Worm (Caenorhabditis elegans) whole organism, L4 larva: Measurements from ENCODE around the gene dnc-2.

Experiments
- F10B5.3 ChIP-seq: sonication (generic microtip); optimal IDR thresholded peaks from 2 replicates; lab custom pipeline; 2016; ENCODE audit warnings: mild to moderate bottlenecking, missing genetic modification characterization, missing compliant biosample characterization
- F26F4.8 ChIP-seq: fragments of 200-800 bp; sonication (Bioruptor generic); conservative IDR thresholded peaks from 2 replicates; pipeline ENCODE4 v1.3.6; 2022; ENCODE audit warnings: missing genetic modification characterization, missing compliant biosample characterization
- F44E2.7 ChIP-seq: fragments of 200-800 bp; sonication (Bioruptor generic); IDR thresholded peaks from 2 replicates; pipeline ENCODE4 v2.1.2; 2022; ENCODE audit warnings: missing genetic modification characterization, missing compliant biosample characterization
- R02D3.7 ChIP-seq: fragments of 150-350 bp; sonication (generic microtip); optimal IDR thresholded peaks from 3 replicates; lab custom pipeline; 2014; ENCODE audit warnings: missing biosample characterization, missing genetic modification characterization
- T20F7.1 ChIP-seq: fragments of 200-800 bp; sonication (Bioruptor generic); optimal IDR thresholded peaks from 2 replicates; lab custom pipeline; 2018; ENCODE audit warnings: mild to moderate bottlenecking, missing genetic modification characterization, missing compliant biosample characterization
- T26A8.4 ChIP-seq: fragments of 200-800 bp; sonication (Bioruptor generic); IDR thresholded peaks from 2 replicates; pipeline ENCODE4 v1.3.6; 2022; ENCODE audit warnings: missing genetic modification characterization, missing compliant biosample characterization
- Y105C5A.15 ChIP-seq: fragments of 200-800 bp; sonication (Bioruptor generic); IDR thresholded peaks from 2 replicates; pipeline ENCODE4 v1.3.6; 2022; ENCODE audit warnings: missing genetic modification characterization, missing compliant biosample characterization
- aly-2 ChIP-seq: sonication (generic microtip); optimal IDR thresholded peaks from 2 replicates; lab custom pipeline; 2018; ENCODE audit warnings: missing biosample characterization, missing genetic modification characterization
- ama-1 ChIP-seq: fragments of 150-350 bp; optimal IDR thresholded peaks from 2 replicates; lab custom pipeline; 2014; ENCODE audit warnings: inconsistent platforms, mixed read lengths
- arid-1 ChIP-seq: fragments of 200-800 bp; sonication (Bioruptor generic); conservative IDR thresholded peaks from 2 replicates; pipeline ENCODE4 v1.3.6; 2022; ENCODE audit warnings: missing genetic modification reagents, missing genetic modification characterization, missing compliant biosample characterization
- attf-4 ChIP-seq: sonication (generic microtip); optimal IDR thresholded peaks from 3 replicates; lab custom pipeline; 2017; ENCODE audit warnings: missing biosample characterization, missing genetic modification characterization
- ceh-20 ChIP-seq: fragments of 200-800 bp; sonication (Bioruptor generic); IDR thresholded peaks from 2 replicates; pipeline ENCODE4 v1.3.6; 2022; ENCODE audit warnings: missing genetic modification reagents, missing genetic modification characterization, missing compliant biosample characterization
- ceh-62 ChIP-seq: sonication (generic microtip); optimal IDR thresholded peaks from 2 replicates; lab custom pipeline; 2017; ENCODE audit warnings: missing biosample characterization, missing genetic modification characterization
- ceh-82 ChIP-seq: sonication (generic microtip); optimal IDR thresholded peaks from 2 replicates; lab custom pipeline; 2017; ENCODE audit warnings: missing biosample characterization, missing genetic modification characterization
- ces-1 ChIP-seq: fragments of 150-350 bp; sonication (generic microtip); optimal IDR thresholded peaks from 4 replicates; lab custom pipeline; 2014; ENCODE audit warnings: missing biosample characterization, missing genetic modification reagents, missing genetic modification characterization
- ctbp-1 ChIP-seq: fragments of 200-800 bp; sonication (Bioruptor generic); IDR thresholded peaks from 2 replicates; pipeline ENCODE4 v1.3.6; 2022; ENCODE audit warnings: missing genetic modification reagents, missing genetic modification characterization, missing compliant biosample characterization
- daf-16 ChIP-seq, 3 experiments: sonication (generic microtip); optimal IDR thresholded peaks; 2 replicates each; lab custom pipeline; 2016 to 2017; ENCODE audit warnings: missing genetic modification characterization in 3 of 3, missing genetic modification reagents in 3 of 3, mild to moderate bottlenecking in 2 of 3, missing compliant biosample characterization in 2 of 3, missing biosample characterization in 1 of 3, moderate library complexity in 1 of 3
- daf-19 ChIP-seq: fragments of 200-800 bp; sonication (Bioruptor generic); conservative IDR thresholded peaks from 2 replicates; pipeline ENCODE4 v1.3.6; 2022; ENCODE audit warnings: missing genetic modification characterization, missing compliant biosample characterization
- dmd-6 ChIP-seq: fragments of 200-800 bp; sonication (Bioruptor generic); IDR thresholded peaks from 2 replicates; pipeline ENCODE4 v1.3.6; 2022; ENCODE audit warnings: missing genetic modification reagents, missing genetic modification characterization, missing compliant biosample characterization
- dpl-1 ChIP-seq: fragments of 150-350 bp; optimal IDR thresholded peaks from 2 replicates; lab custom pipeline; 2014; ENCODE audit warnings: missing biosample characterization, missing genetic modification reagents, missing genetic modification characterization
- duxl-1 ChIP-seq: sonication (generic microtip); optimal IDR thresholded peaks from 2 replicates; lab custom pipeline; 2016; ENCODE audit warnings: mild to moderate bottlenecking, missing genetic modification characterization, moderate library complexity, missing compliant biosample characterization; ENCODE audit not compliant: poor library complexity
- dve-1 ChIP-seq: sonication (generic microtip); optimal IDR thresholded peaks from 2 replicates; lab custom pipeline; 2017; ENCODE audit warnings: antibody characterized with exemption, mild to moderate bottlenecking, missing genetic modification characterization, missing compliant biosample characterization; ENCODE audit not compliant: insufficient read depth
- gei-8 ChIP-seq: fragments of 200-800 bp; sonication (Bioruptor generic); optimal IDR thresholded peaks from 2 replicates; lab custom pipeline; 2018; ENCODE audit warnings: mild to moderate bottlenecking, missing genetic modification characterization, missing compliant biosample characterization
- hif-1 ChIP-seq, 2 experiments: sonication (generic microtip); optimal IDR thresholded peaks; 2 replicates each; lab custom pipeline; 2016 to 2017; ENCODE audit warnings: missing compliant biosample characterization in 2 of 2, missing genetic modification characterization in 2 of 2, missing genetic modification reagents in 2 of 2, missing genotype in 2 of 2, mild to moderate bottlenecking in 1 of 2
- hlh-11 ChIP-seq: fragments of 200-800 bp; sonication (Bioruptor generic); optimal IDR thresholded peaks from 2 replicates; lab custom pipeline; 2018; ENCODE audit warnings: mild to moderate bottlenecking, missing genetic modification characterization, missing compliant biosample characterization
- hlh-30 ChIP-seq: sonication (generic microtip); optimal IDR thresholded peaks from 2 replicates; lab custom pipeline; 2017; ENCODE audit warnings: antibody characterized with exemption, mild to moderate bottlenecking, missing genetic modification characterization, missing compliant biosample characterization; ENCODE audit not compliant: insufficient read depth
- jun-1 ChIP-seq: fragments of 150-350 bp; optimal IDR thresholded peaks from 2 replicates; lab custom pipeline; 2014; ENCODE audit warnings: missing biosample characterization, missing genetic modification reagents, missing genetic modification characterization
- lin-38 ChIP-seq: fragments of 200-800 bp; sonication (Bioruptor generic); IDR thresholded peaks from 2 replicates; pipeline ENCODE4 v1.3.6; 2022; ENCODE audit warnings: missing genetic modification reagents, missing genetic modification characterization, missing compliant biosample characterization
- lsy-2 ChIP-seq, 2 experiments: fragments of 150-350 bp in 1 of 2; sonication (generic microtip) in 1 of 2; optimal IDR thresholded peaks; 2 replicates each; lab custom pipeline; 2014 to 2017; ENCODE audit warnings: missing biosample characterization in 2 of 2, missing genetic modification characterization in 2 of 2
- madf-5 ChIP-seq, 2 experiments: fragments of 200-800 bp; sonication (Bioruptor generic); IDR thresholded peaks; 2 replicates each; pipeline ENCODE4 v1.3.6; 2022; ENCODE audit warnings: missing compliant biosample characterization in 2 of 2, missing genetic modification characterization in 2 of 2
- mep-1 ChIP-seq: fragments of 150-350 bp; sonication (generic microtip); optimal IDR thresholded peaks from 3 replicates; lab custom pipeline; 2014; ENCODE audit warnings: missing biosample characterization, missing genetic modification characterization
- mes-2 ChIP-seq: sonication (generic microtip); optimal IDR thresholded peaks from 2 replicates; lab custom pipeline; 2016; ENCODE audit warnings: missing genotype, mild to moderate bottlenecking, missing genetic modification characterization, missing compliant biosample characterization; ENCODE audit not compliant: poor library complexity, severe bottlenecking
- nhr-237 ChIP-seq: sonication (generic microtip); optimal IDR thresholded peaks from 2 replicates; lab custom pipeline; 2017; ENCODE audit warnings: missing biosample characterization, missing genetic modification characterization
- nhr-28 ChIP-seq: fragments of 150-350 bp; optimal IDR thresholded peaks from 2 replicates; lab custom pipeline; 2014; ENCODE audit warnings: missing biosample characterization, missing genetic modification characterization
- nhr-41 ChIP-seq: fragments of 200-800 bp; sonication (Bioruptor generic); IDR thresholded peaks from 2 replicates; pipeline ENCODE4 v1.3.6; 2022; ENCODE audit warnings: missing genetic modification reagents, missing genetic modification characterization, missing compliant biosample characterization
- nhr-6 ChIP-seq: fragments of 150-350 bp; optimal IDR thresholded peaks from 2 replicates; lab custom pipeline; 2014; ENCODE audit warnings: missing biosample characterization, missing genetic modification characterization
- nhr-77 ChIP-seq: fragments of 150-350 bp; optimal IDR thresholded peaks from 2 replicates; lab custom pipeline; 2014; ENCODE audit warnings: missing biosample characterization, missing genetic modification characterization
- pha-4 ChIP-seq, 2 experiments: fragments of 150-350 bp in 1 of 2; fragments of 200-800 bp in 1 of 2; sonication (Bioruptor generic) in 1 of 2; IDR thresholded peaks in 1 of 2; optimal IDR thresholded peaks in 1 of 2; 2 replicates each; pipeline versions ENCODE4 v1.3.6 to Lab custom; 2014 to 2022; ENCODE audit warnings: missing genetic modification characterization in 2 of 2, missing genetic modification reagents in 2 of 2, missing biosample characterization in 1 of 2, missing compliant biosample characterization in 1 of 2
- pqm-1 ChIP-seq: sonication (generic microtip); optimal IDR thresholded peaks from 2 replicates; lab custom pipeline; 2017; ENCODE audit warnings: missing biosample characterization, missing genetic modification characterization
- skn-1 ChIP-seq: fragments of 150-350 bp; optimal IDR thresholded peaks from 2 replicates; lab custom pipeline; 2014; ENCODE audit warnings: missing biosample characterization, missing genetic modification characterization
- snpc-1.2 ChIP-seq: fragments of 200-800 bp; sonication (Bioruptor generic); IDR thresholded peaks from 2 replicates; pipeline ENCODE4 v1.3.6; 2022; ENCODE audit warnings: missing genetic modification reagents, missing genetic modification characterization, missing compliant biosample characterization
- spr-1 ChIP-seq: sonication (generic microtip); optimal IDR thresholded peaks from 2 replicates; lab custom pipeline; 2016; ENCODE audit warnings: mild to moderate bottlenecking, missing genetic modification characterization, missing compliant biosample characterization
- tag-97 ChIP-seq: fragments of 200-800 bp; sonication (Bioruptor generic); IDR thresholded peaks from 2 replicates; pipeline ENCODE4 v1.3.6; 2022; ENCODE audit warnings: missing genetic modification characterization, missing compliant biosample characterization
- unc-39 ChIP-seq: sonication (generic microtip); optimal IDR thresholded peaks from 2 replicates; lab custom pipeline; 2017; ENCODE audit warnings: missing biosample characterization, missing genetic modification characterization
- zag-1 ChIP-seq: fragments of 150-350 bp; optimal IDR thresholded peaks from 2 replicates; lab custom pipeline; 2014; ENCODE audit warnings: missing biosample characterization, missing genetic modification characterization
- zfp-2 ChIP-seq: sonication (generic microtip); optimal IDR thresholded peaks from 2 replicates; lab custom pipeline; 2016; ENCODE audit warnings: mild to moderate bottlenecking, missing genetic modification characterization, missing compliant biosample characterization
- zip-11 ChIP-seq: fragments of 200-800 bp; sonication (Bioruptor generic); IDR thresholded peaks from 2 replicates; pipeline ENCODE4 v1.3.6; 2022; ENCODE audit warnings: missing genetic modification characterization, missing compliant biosample characterization
- zip-2 ChIP-seq: fragments of 150-350 bp; optimal IDR thresholded peaks from 2 replicates; lab custom pipeline; 2014; ENCODE audit warnings: missing biosample characterization, missing genetic modification characterization
- ztf-11 ChIP-seq: fragments of 150-350 bp; optimal IDR thresholded peaks from 2 replicates; lab custom pipeline; 2014; ENCODE audit warnings: missing biosample characterization, missing genetic modification characterization
- ztf-7 ChIP-seq: fragments of 150-350 bp; optimal IDR thresholded peaks from 2 replicates; lab custom pipeline; 2014; ENCODE audit warnings: missing biosample characterization, missing genetic modification characterization

dnc-2 gene

DNA sequence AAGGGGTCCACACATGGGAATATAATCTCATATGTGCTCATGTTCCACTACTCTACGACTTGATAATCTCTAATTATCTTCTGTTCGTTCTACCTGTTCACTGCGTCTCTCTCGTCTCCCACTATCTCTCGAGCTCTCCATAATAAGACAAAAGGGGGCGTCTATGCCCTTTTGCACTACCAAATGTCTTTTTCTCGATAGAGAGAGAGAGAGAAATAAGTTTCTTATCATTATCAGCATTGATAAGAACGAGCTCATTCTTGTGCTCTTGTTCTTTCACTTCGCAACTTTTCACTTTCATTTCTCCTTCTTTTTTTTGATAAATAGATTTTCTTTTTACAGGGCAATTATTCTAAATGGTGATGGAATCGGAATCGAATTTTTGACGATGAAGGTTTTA is 9.6 kb downstream of the dnc-2 start (continued):
- TF ChIP-seq jun-1: no peak
- no peak for TF ChIP-seq ces-1 (GFP tag; lab: Kevin White, UChicago)
- TF ChIP-seq ctbp-1 (GFP tag; lab: Robert Waterston, UW): no peak
- TF ChIP-seq zfp-2 (tag; lab: Kevin White, UChicago): no peak
- peak; percentile 67 for TF ChIP-seq nhr-28
- TF ChIP-seq gei-8 (GFP tag; lab: Kevin White, UChicago): no peak
- no peak for TF ChIP-seq lin-38 (GFP tag; lab: Robert Waterston, UW)
- TF ChIP-seq aly-2 (tag; lab: Kevin White, UChicago): no peak
- TF ChIP-seq nhr-77 (tag; lab: Kevin White, UChicago): peak; percentile 44
- no peak for TF ChIP-seq F44E2.7 (GFP tag; lab: Robert Waterston, UW)
- TF ChIP-seq Y105C5A.15 (GFP tag; lab: Robert Waterston, UW): no peak
- TF ChIP-seq F26F4.8: no peak
- TF ChIP-seq ceh-62 (tag; lab: Kevin White, UChicago): no peak
- no peak for TF ChIP-seq spr-1 (tag; lab: Kevin White, UChicago)
- no peak for TF ChIP-seq zip-2 (tag; lab: Kevin White, UChicago)
- TF ChIP-seq hif-1 (tag; optimal IDR thresholded peaks at IDR 0.05; lab: Kevin White, UChicago): no peak
- TF ChIP-seq arid-1 (GFP tag; lab: Robert Waterston, UW): no peak
- TF ChIP-seq snpc-1.2 (GFP tag; lab: Robert Waterston, UW): no peak
- TF ChIP-seq nhr-237 (tag; lab: Kevin White, UChicago): no peak
- no peak for TF ChIP-seq ceh-20 (GFP tag; lab: Robert Waterston, UW)
- peak; percentile 33 for TF ChIP-seq nhr-6
- no peak for TF ChIP-seq unc-39
- TF ChIP-seq pqm-1 (tag; lab: Kevin White, UChicago): peak; percentile 95
- TF ChIP-seq zip-11 (GFP tag; lab: Robert Waterston, UW): no peak
- peak; percentile 40 for TF ChIP-seq mes-2
- TF ChIP-seq daf-19 (GFP tag; lab: Robert Waterston, UW): no peak
- TF ChIP-seq ztf-7: peak; percentile 33
- no peak for TF ChIP-seq ztf-11 (tag; lab: Kevin White, UChicago)
- TF ChIP-seq attf-4: no peak
- peak; percentile 18 for TF ChIP-seq mep-1 (tag; lab: Kevin White, UChicago)
- TF ChIP-seq tag-97 (GFP tag; lab: Robert Waterston, UW): no peak

DNA sequence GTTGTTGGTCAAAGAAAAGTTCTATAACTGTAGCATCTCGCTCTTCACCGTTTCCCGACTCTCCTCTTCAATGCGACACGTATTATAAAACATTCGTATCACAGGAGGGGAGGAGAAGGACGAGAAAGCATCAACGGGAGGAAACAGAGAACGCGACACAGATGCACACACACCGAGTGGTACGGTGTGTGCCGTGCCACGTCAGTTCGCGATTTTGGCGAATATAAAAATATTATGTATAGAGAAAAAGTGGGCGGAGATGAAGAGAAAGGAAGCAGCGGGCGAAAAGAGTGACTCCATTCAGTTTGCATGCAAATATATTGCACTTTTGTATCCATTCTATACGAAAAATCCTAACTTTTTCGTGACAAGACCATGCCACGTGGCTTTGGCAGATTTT is 10.8 kb downstream of the dnc-2 start:
- TF ChIP-seq madf-5 (GFP tag; IDR thresholded peaks at IDR 0.05; lab: Robert Waterston, UW): no peak
- TF ChIP-seq lin-38 (GFP tag; lab: Robert Waterston, UW): peak; percentile 18; the same call in 1 of the 2 replicates
- TF ChIP-seq nhr-6: no peak
- TF ChIP-seq mep-1 (tag; lab: Kevin White, UChicago): peak; percentile 31
- peak; percentile 38 for TF ChIP-seq ama-1 (lab: Kevin White, UChicago)
- TF ChIP-seq hlh-11: peak; percentile 79
- TF ChIP-seq mes-2: peak; percentile 47
- TF ChIP-seq daf-16 (GFP tag; optimal IDR thresholded peaks at IDR 0.05; lab: Kevin White, UChicago): no peak
- TF ChIP-seq daf-16 (tag; optimal IDR thresholded peaks at IDR 0.05; lab: Kevin White, UChicago): peak; percentile 62
- TF ChIP-seq pqm-1 (tag; lab: Kevin White, UChicago): peak; percentile 55
- no peak for TF ChIP-seq zag-1 (tag; lab: Kevin White, UChicago)
- no peak for TF ChIP-seq skn-1 (tag; lab: Kevin White, UChicago)
- peak; percentile 79 for TF ChIP-seq dve-1 (tag; lab: Kevin White, UChicago)
- TF ChIP-seq ztf-11 (tag; lab: Kevin White, UChicago): no peak
- no peak for TF ChIP-seq nhr-41 (GFP tag; lab: Robert Waterston, UW)
- TF ChIP-seq ceh-82 (tag; lab: Kevin White, UChicago): no peak
- TF ChIP-seq zip-11 (GFP tag; lab: Robert Waterston, UW): no peak
- TF ChIP-seq hlh-30 (tag; lab: Kevin White, UChicago): peak; percentile 29
- peak; percentile 27 for TF ChIP-seq F10B5.3 (tag; lab: Kevin White, UChicago)
- peak; percentile 39 for TF ChIP-seq duxl-1
- 0 out of 2 replicates have a peak, but pooled peaks have one; percentile 14 for TF ChIP-seq dmd-6 (GFP tag; lab: Robert Waterston, UW)
- TF ChIP-seq T20F7.1 (GFP tag; lab: Kevin White, UChicago): no peak
- TF ChIP-seq T26A8.4 (GFP tag; lab: Robert Waterston, UW): no peak
- TF ChIP-seq pha-4 (GFP tag; IDR thresholded peaks at IDR 0.05; lab: Robert Waterston, UW): no peak; the same call in 1 of the 2 replicates
- peak; percentile 24 for TF ChIP-seq pha-4 (tag; optimal IDR thresholded peaks at IDR 0.05; lab: Kevin White, UChicago)
- TF ChIP-seq dpl-1 (GFP tag; lab: Kevin White, UChicago): no peak
- no peak for TF ChIP-seq R02D3.7 (tag; lab: Kevin White, UChicago)
- TF ChIP-seq lsy-2 (tag; optimal IDR thresholded peaks at IDR 0.05; lab: Kevin White, UChicago): peak in 1 of 2 experiments; percentile 9
- peak; percentile 42 for TF ChIP-seq nhr-28
